Fruit fly (Drosophila melanogaster) whole organism, pupa: ENCODE data around the gene cbt.
A peak's percentile ranks its signal among the peaks of the same experiment; 100 is the strongest.

Source experiments
- CG10348 ChIP-seq: fragments of 200-800 bp; sonication (Bioruptor generic); IDR thresholded peaks from 2 replicates; pipeline ENCODE4 v1.3.6; 2022; ENCODE audit warnings: missing biosample characterization, missing genetic modification characterization
- CG12605 ChIP-seq: fragments of 200-800 bp; sonication (Bioruptor generic); IDR thresholded peaks from 2 replicates; pipeline ENCODE4 v1.3.6; 2022; ENCODE audit warnings: missing biosample characterization, missing genetic modification characterization
- CG13204 ChIP-seq: fragments of 200-800 bp; sonication (Bioruptor generic); optimal IDR thresholded peaks from 2 replicates; lab custom pipeline; 2018; ENCODE audit warnings: missing biosample characterization, mild to moderate bottlenecking, missing genetic modification characterization, moderate library complexity
- CG14655 ChIP-seq: fragments of 200-800 bp; sonication (Bioruptor generic); optimal IDR thresholded peaks from 3 replicates; lab custom pipeline; 2017; ENCODE audit warnings: mild to moderate bottlenecking, missing biosample characterization, missing genetic modification reagents, missing genetic modification characterization
- CG15710 ChIP-seq: fragments of 200-800 bp; sonication (Bioruptor generic); optimal IDR thresholded peaks from 2 replicates; lab custom pipeline; 2018; ENCODE audit warnings: missing biosample characterization, mild to moderate bottlenecking, missing genetic modification characterization, moderate library complexity
- CG17806 ChIP-seq: fragments of 200-800 bp; sonication (Bioruptor generic); optimal IDR thresholded peaks from 2 replicates; lab custom pipeline; 2018; ENCODE audit warnings: missing biosample characterization, mild to moderate bottlenecking, missing genetic modification characterization, moderate library complexity
- CG32121 ChIP-seq: fragments of 200-800 bp; sonication (Bioruptor generic); IDR thresholded peaks from 2 replicates; pipeline ENCODE4 v1.3.6; 2022; ENCODE audit warnings: missing biosample characterization, missing genetic modification characterization
- CG34367 ChIP-seq: fragments of 200-800 bp; sonication (Bioruptor generic); optimal IDR thresholded peaks from 2 replicates; lab custom pipeline; 2018; ENCODE audit warnings: missing biosample characterization, mild to moderate bottlenecking, missing genetic modification characterization
- CG4496 ChIP-seq: fragments of 200-800 bp; sonication (Bioruptor generic); IDR thresholded peaks from 3 replicates; pipeline ENCODE4 v1.3.6; 2022; ENCODE audit warnings: missing biosample characterization, missing genetic modification characterization
- CG8159 ChIP-seq: fragments of 200-800 bp; sonication (Bioruptor generic); optimal IDR thresholded peaks from 3 replicates; lab custom pipeline; 2018; ENCODE audit warnings: missing biosample characterization, mild to moderate bottlenecking, missing genetic modification characterization, moderate library complexity
- CG8301 ChIP-seq: fragments of 200-800 bp; sonication (Bioruptor generic); optimal IDR thresholded peaks from 2 replicates; lab custom pipeline; 2018; ENCODE audit warnings: missing biosample characterization, mild to moderate bottlenecking, missing genetic modification characterization
- CG9948 ChIP-seq: fragments of 200-800 bp; sonication (Bioruptor generic); optimal IDR thresholded peaks from 2 replicates; lab custom pipeline; 2018; ENCODE audit warnings: missing biosample characterization, mild to moderate bottlenecking, missing genetic modification characterization, moderate library complexity
- D1 ChIP-seq: fragments of 200-800 bp; sonication (Bioruptor generic); optimal IDR thresholded peaks from 2 replicates; lab custom pipeline; 2018; ENCODE audit warnings: missing biosample characterization, mild to moderate bottlenecking, missing genetic modification characterization, moderate library complexity
- EcR ChIP-seq: fragments of 200-800 bp; sonication (Bioruptor generic); optimal IDR thresholded peaks from 3 replicates; lab custom pipeline; 2019; ENCODE audit warnings: missing biosample characterization, missing genetic modification characterization, mild to moderate bottlenecking, moderate library complexity, missing genetic modification reagents
- Ets98B ChIP-seq: fragments of 200-800 bp; sonication (Bioruptor generic); IDR thresholded peaks from 2 replicates; pipeline ENCODE4 v1.3.6; 2022; ENCODE audit warnings: missing biosample characterization, missing genetic modification characterization
- Pif1A ChIP-seq: fragments of 200-800 bp; sonication (Bioruptor generic); optimal IDR thresholded peaks from 3 replicates; lab custom pipeline; 2016; ENCODE audit warnings: missing biosample characterization, missing genetic modification characterization
- Pif1B ChIP-seq: fragments of 200-800 bp; sonication (Bioruptor generic); optimal IDR thresholded peaks from 3 replicates; lab custom pipeline; 2016; ENCODE audit warnings: missing biosample characterization, missing genetic modification characterization
- Snoo ChIP-seq: fragments of 200-800 bp; sonication (Bioruptor generic); optimal IDR thresholded peaks from 3 replicates; lab custom pipeline; 2017; ENCODE audit warnings: missing biosample characterization, mild to moderate bottlenecking, missing genetic modification characterization, inconsistent platforms
- fd96Ca ChIP-seq: fragments of 200-800 bp; sonication (Bioruptor generic); IDR thresholded peaks from 3 replicates; pipeline ENCODE4 v1.3.6; 2022; ENCODE audit warnings: missing biosample characterization, missing genetic modification characterization
- gl ChIP-seq: fragments of 200-800 bp; sonication (Bioruptor generic); optimal IDR thresholded peaks from 2 replicates; lab custom pipeline; 2018; ENCODE audit warnings: missing biosample characterization, mild to moderate bottlenecking, missing genetic modification characterization
- rn ChIP-seq: fragments of 200-800 bp; sonication (Bioruptor generic); IDR thresholded peaks from 2 replicates; pipeline ENCODE4 v1.3.6; 2022; ENCODE audit warnings: missing biosample characterization, missing genetic modification characterization

Gene cbt

dm6 chr2L:499939-500338, 20.5 kb upstream of the cbt start:
- TF ChIP-seq Pif1A (GFP tag; lab: Kevin White, UChicago) (no peak), fd96Ca (GFP tag; lab: Robert Waterston, UW) (peak; percentile 60; the same call in 1 of the 3 replicates), CG4496 (GFP tag; lab: Robert Waterston, UW) (peak; percentile 22; the same call in 1 of the 3 replicates), CG34367 (tag; lab: Kevin White, UChicago) (no peak), CG13204 (peak; percentile 35), EcR (GFP tag; lab: Kevin White, UChicago) (peak; percentile 0)

dm6 chr2L:498474-498821, 19.0 kb upstream of the cbt start:
- TF ChIP-seq CG15710 (no peak), CG8159 (no peak), CG14655 (no peak), CG9948 (no peak), CG12605 (no peak), fd96Ca (GFP tag; lab: Robert Waterston, UW) (no peak), CG13204 (no peak), Snoo (tag; lab: Kevin White, UChicago) (no peak), Pif1A (GFP tag; lab: Kevin White, UChicago) (no peak), D1 (tag; lab: Kevin White, UChicago) (no peak), rn (no peak), EcR (GFP tag; lab: Kevin White, UChicago) (no peak), CG10348 (GFP tag; lab: Robert Waterston, UW) (no peak), CG8301 (tag; lab: Kevin White, UChicago) (no peak), gl (tag; lab: Kevin White, UChicago) (no peak), Ets98B (GFP tag; lab: Robert Waterston, UW) (no peak), CG34367 (tag; lab: Kevin White, UChicago) (no peak), CG17806 (tag; lab: Kevin White, UChicago) (no peak), Pif1B (no peak), CG4496 (GFP tag; lab: Robert Waterston, UW) (no peak)

- no peak for TF ChIP-seq D1 (tag; lab: Kevin White, UChicago)
- TF ChIP-seq CG4496 (GFP tag; lab: Robert Waterston, UW), result no peak
- no peak for TF ChIP-seq Ets98B (GFP tag; lab: Robert Waterston, UW)
- TF ChIP-seq CG34367 (tag; lab: Kevin White, UChicago), result no peak
- TF ChIP-seq Pif1B, result no peak
- TF ChIP-seq CG17806 (tag; lab: Kevin White, UChicago), result no peak
- TF ChIP-seq CG32121 (GFP tag; lab: Robert Waterston, UW), result no peak
- no peak for TF ChIP-seq CG14655
- no peak for TF ChIP-seq CG12605
- no peak for TF ChIP-seq Snoo (tag; lab: Kevin White, UChicago)
- no peak for TF ChIP-seq fd96Ca (GFP tag; lab: Robert Waterston, UW)
- no peak for TF ChIP-seq EcR (GFP tag; lab: Kevin White, UChicago)
- no peak for TF ChIP-seq Pif1A (GFP tag; lab: Kevin White, UChicago)
- TF ChIP-seq, all 21 proteins: peak for 0
Observed at dm6 chr2L:497657-498473, 18.4 kb upstream of the cbt start.

DNA sequence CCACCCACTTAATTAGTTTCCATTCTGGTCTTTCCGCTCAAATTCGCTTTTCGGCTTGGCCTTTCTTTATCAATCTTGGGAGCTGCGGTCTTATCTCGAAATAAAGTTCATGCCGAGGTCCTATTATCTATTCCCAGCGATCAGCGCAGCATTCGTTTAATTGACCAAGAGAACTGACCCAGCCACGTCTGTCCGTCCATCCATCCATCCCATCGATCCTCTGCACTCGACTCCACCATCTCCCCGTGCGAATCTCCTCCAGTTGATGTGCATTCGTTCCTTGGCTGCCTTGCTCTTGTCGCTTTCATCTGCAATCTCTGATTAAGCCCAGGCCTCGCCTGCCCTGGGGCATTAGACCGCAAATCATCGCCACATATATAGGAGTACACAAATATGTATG, 17.4 kb upstream of the cbt start:
- TF ChIP-seq EcR (GFP tag; lab: Kevin White, UChicago) (peak; percentile 4), CG9948 (no peak), Ets98B (GFP tag; lab: Robert Waterston, UW) (no peak), fd96Ca (GFP tag; lab: Robert Waterston, UW) (no peak), gl (tag; lab: Kevin White, UChicago) (no peak), CG17806 (tag; lab: Kevin White, UChicago) (no peak)

dm6 chr2L:496436-496835, 16.9 kb upstream of the cbt start:
- TF ChIP-seq CG8159 (no peak), CG10348 (GFP tag; lab: Robert Waterston, UW) (no peak), Ets98B (GFP tag; lab: Robert Waterston, UW) (no peak), CG9948 (no peak), CG4496 (GFP tag; lab: Robert Waterston, UW) (no peak), CG14655 (no peak), CG17806 (tag; lab: Kevin White, UChicago) (no peak), CG12605 (no peak), gl (tag; lab: Kevin White, UChicago) (no peak), CG32121 (GFP tag; lab: Robert Waterston, UW) (no peak), rn (no peak)

- TF ChIP-seq CG10348 (GFP tag; lab: Robert Waterston, UW), result no peak
- TF ChIP-seq CG12605, result no peak
- no peak for TF ChIP-seq D1 (tag; lab: Kevin White, UChicago)
- TF ChIP-seq rn, result no peak
- TF ChIP-seq CG8159, result no peak
- no peak for TF ChIP-seq gl (tag; lab: Kevin White, UChicago)
- no peak for TF ChIP-seq EcR (GFP tag; lab: Kevin White, UChicago)
- no peak for TF ChIP-seq CG8301 (tag; lab: Kevin White, UChicago)
- TF ChIP-seq Pif1B, result no peak
- no peak for TF ChIP-seq CG9948
- no peak for TF ChIP-seq Pif1A (GFP tag; lab: Kevin White, UChicago)
- TF ChIP-seq fd96Ca (GFP tag; lab: Robert Waterston, UW), result no peak
- no peak for TF ChIP-seq Ets98B (GFP tag; lab: Robert Waterston, UW)
- no peak for TF ChIP-seq CG14655
- TF ChIP-seq CG17806 (tag; lab: Kevin White, UChicago), result no peak
- TF ChIP-seq CG34367 (tag; lab: Kevin White, UChicago), result no peak
- no peak for TF ChIP-seq CG32121 (GFP tag; lab: Robert Waterston, UW)
- no peak for TF ChIP-seq CG15710
Observed at dm6 chr2L:495381-496240, 16.1 kb upstream of the cbt start.
